In the genomic region with DNA sequence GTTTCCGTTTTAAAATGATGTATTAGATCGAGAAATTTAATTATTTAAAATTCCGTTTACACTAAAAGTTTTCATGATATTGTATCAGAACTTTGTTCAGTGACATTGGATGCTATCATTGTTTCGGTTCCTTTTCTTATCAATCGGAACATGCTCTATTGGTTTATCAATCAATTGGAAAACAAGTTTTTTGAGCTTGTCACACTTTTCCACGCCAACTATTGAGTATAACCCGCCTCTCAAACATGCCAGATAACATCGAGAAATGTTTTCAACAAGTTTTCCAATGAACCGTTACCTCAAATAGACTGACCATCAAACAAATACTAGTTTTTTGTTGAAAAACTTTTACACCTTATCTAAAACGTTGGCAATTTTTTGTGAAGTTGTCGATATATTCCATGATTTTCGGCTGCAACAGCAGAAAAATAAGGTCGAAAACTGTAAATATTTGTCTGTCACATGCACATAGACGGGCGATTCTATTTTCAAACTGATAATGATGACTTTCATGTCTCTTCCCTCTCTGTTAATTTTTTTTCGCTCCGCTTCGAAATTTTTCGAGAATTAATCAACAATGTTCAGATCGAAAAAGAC, we compare ENCODE assay signal across 5 worm cellular contexts.
TF ChIP-seq lines count a peak whose summit lies in the region.

A gene (plus strand): TSS at position 577 of the 597 bp plus-strand sequence.

TF ChIP-seq in whole organism, L1 larva, 84 proteins besides CTCF, POLR2A, EP300 and RAD21:
- peak; percentile 43 for TF ChIP-seq elt-2 (tag; optimal IDR thresholded peaks at IDR 0.05; lab: Kevin White, UChicago)
- TF ChIP-seq lin-14 (GFP tag; optimal IDR thresholded peaks at IDR 0.05; lab: Kevin White, UChicago): peak; percentile 12
- peak in 1 of 2 experiments; percentile 13 for TF ChIP-seq lin-35 (GFP tag; optimal IDR thresholded peaks at IDR 0.05; lab: Kevin White, UChicago)
- TF ChIP-seq alr-1 (tag; optimal IDR thresholded peaks at IDR 0.05; lab: Kevin White, UChicago; ENCODE audit: borderline replicate concordance): no peak
- peak; percentile 49 for TF ChIP-seq nhr-85 (tag; lab: Kevin White, UChicago)

TF ChIP-seq in whole organism, L2 larva, 48 proteins besides CTCF, POLR2A, EP300 and RAD21:
- TF ChIP-seq ztf-1 (GFP tag; conservative IDR thresholded peaks at IDR 0.05; lab: Robert Waterston, UW) (no peak), fos-1 (tag; optimal IDR thresholded peaks at IDR 0.05; lab: Kevin White, UChicago) (peak; percentile 27), mdl-1 (tag; optimal IDR thresholded peaks at IDR 0.05; lab: Kevin White, UChicago) (no peak), crh-2 (tag; optimal IDR thresholded peaks at IDR 0.05; lab: Kevin White, UChicago) (peak; percentile 13), nhr-12 (tag; optimal IDR thresholded peaks at IDR 0.05; lab: Kevin White, UChicago) (no peak), lin-11 (tag; optimal IDR thresholded peaks at IDR 0.05; lab: Kevin White, UChicago) (no peak), lin-39 (tag; optimal IDR thresholded peaks at IDR 0.05; lab: Kevin White, UChicago) (no peak), C34F6.9 (tag; optimal IDR thresholded peaks at IDR 0.05; lab: Kevin White, UChicago) (no peak), skn-1 (tag; optimal IDR thresholded peaks at IDR 0.05; lab: Kevin White, UChicago) (peak; percentile 17), sem-4 (tag; optimal IDR thresholded peaks at IDR 0.05; lab: Kevin White, UChicago) (no peak), Y55F3AM.14 (GFP tag; optimal IDR thresholded peaks at IDR 0.05; lab: Kevin White, UChicago) (no peak), peb-1 (tag; optimal IDR thresholded peaks at IDR 0.05; lab: Kevin White, UChicago) (no peak), sma-3 (GFP tag; optimal IDR thresholded peaks at IDR 0.05; lab: Kevin White, UChicago) (no peak), nhr-10 (tag; optimal IDR thresholded peaks at IDR 0.05; lab: Kevin White, UChicago) (no peak), snpc-4 (tag; optimal IDR thresholded peaks at IDR 0.05; lab: Kevin White, UChicago) (no peak), ztf-4 (tag; optimal IDR thresholded peaks at IDR 0.05; lab: Kevin White, UChicago) (no peak), lsy-2 (tag; optimal IDR thresholded peaks at IDR 0.05; lab: Kevin White, UChicago) (no peak), aly-2 (tag; optimal IDR thresholded peaks at IDR 0.05; lab: Kevin White, UChicago) (no peak)

TF ChIP-seq in whole organism, L3 larva, 47 proteins besides CTCF, POLR2A, EP300 and RAD21 (continues in another document):
- TF ChIP-seq unc-62 (GFP tag; optimal IDR thresholded peaks at IDR 0.05; lab: Kevin White, UChicago) (no peak), nhr-77 (tag; optimal IDR thresholded peaks at IDR 0.05; lab: Kevin White, UChicago) (no peak), lin-39 (tag; optimal IDR thresholded peaks at IDR 0.05; lab: Kevin White, UChicago) (no peak), pqm-1 (tag; optimal IDR thresholded peaks at IDR 0.05; lab: Kevin White, UChicago) (peak; percentile 43), aly-2 (tag; optimal IDR thresholded peaks at IDR 0.05; lab: Kevin White, UChicago) (no peak), mdl-1 (tag; optimal IDR thresholded peaks at IDR 0.05; lab: Kevin White, UChicago) (no peak), ZK546.5 (tag; optimal IDR thresholded peaks at IDR 0.05; lab: Kevin White, UChicago) (no peak), nhr-25 (tag; optimal IDR thresholded peaks at IDR 0.05; lab: Kevin White, UChicago) (no peak), eor-1 (tag; optimal IDR thresholded peaks at IDR 0.05; lab: Kevin White, UChicago) (no peak), nhr-11 (tag; optimal IDR thresholded peaks at IDR 0.05; lab: Kevin White, UChicago) (no peak), pha-4 (tag; optimal IDR thresholded peaks at IDR 0.05; lab: Kevin White, UChicago) (peak; percentile 47), lin-15B (tag; optimal IDR thresholded peaks at IDR 0.05; lab: Kevin White, UChicago) (no peak), nhr-43 (tag; optimal IDR thresholded peaks at IDR 0.05; lab: Kevin White, UChicago; ENCODE audit: poor library complexity, severe bottlenecking) (no peak), snpc-4 (tag; optimal IDR thresholded peaks at IDR 0.05; lab: Kevin White, UChicago) (no peak), ztf-4 (tag; optimal IDR thresholded peaks at IDR 0.05; lab: Kevin White, UChicago) (no peak), mml-1 (tag; optimal IDR thresholded peaks at IDR 0.05; lab: Kevin White, UChicago) (no peak), skn-1 (tag; optimal IDR thresholded peaks at IDR 0.05; lab: Kevin White, UChicago) (peak; percentile 19), fos-1 (tag; optimal IDR thresholded peaks at IDR 0.05; lab: Kevin White, UChicago) (no peak), ztf-11 (tag; optimal IDR thresholded peaks at IDR 0.05; lab: Kevin White, UChicago) (no peak), nhr-28 (tag; optimal IDR thresholded peaks at IDR 0.05; lab: Kevin White, UChicago) (no peak), sea-2 (GFP tag; optimal IDR thresholded peaks at IDR 0.05; lab: Kevin White, UChicago) (no peak), egl-27 (tag; optimal IDR thresholded peaks at IDR 0.05; lab: Kevin White, UChicago) (no peak), nhr-76 (tag; optimal IDR thresholded peaks at IDR 0.05; lab: Kevin White, UChicago) (no peak)

TF ChIP-seq in whole organism, L4 larva, 104 proteins besides CTCF, POLR2A, EP300 and RAD21:
- TF ChIP-seq aha-1 (tag; lab: Kevin White, UChicago): peak; percentile 61
- peak; percentile 47 for TF ChIP-seq nhr-28 (tag; optimal IDR thresholded peaks at IDR 0.05; lab: Kevin White, UChicago)
- no peak for TF ChIP-seq daf-16 (GFP tag; optimal IDR thresholded peaks at IDR 0.05; lab: Kevin White, UChicago)
- TF ChIP-seq daf-16 (tag; optimal IDR thresholded peaks at IDR 0.05; lab: Kevin White, UChicago): peak; percentile 96
- peak; percentile 77 for TF ChIP-seq pqm-1 (tag; optimal IDR thresholded peaks at IDR 0.05; lab: Kevin White, UChicago)
- TF ChIP-seq ceh-32 (tag; optimal IDR thresholded peaks at IDR 0.05; lab: Kevin White, UChicago; ENCODE audit: poor library complexity): no peak
- TF ChIP-seq hlh-11 (tag; optimal IDR thresholded peaks at IDR 0.05; lab: Kevin White, UChicago): peak; percentile 61
- TF ChIP-seq ZK546.5 (tag; optimal IDR thresholded peaks at IDR 0.05; lab: Kevin White, UChicago): no peak
- TF ChIP-seq unc-62 (GFP tag; optimal IDR thresholded peaks at IDR 0.05 in 1 of 2; lab: Kevin White, UChicago): peak in 1 of 2 experiments; percentile 29
- no peak for TF ChIP-seq unc-62 (tag; optimal IDR thresholded peaks at IDR 0.05; lab: Kevin White, UChicago)
- TF ChIP-seq R02D3.7 (tag; optimal IDR thresholded peaks at IDR 0.05; lab: Kevin White, UChicago): no peak
- TF ChIP-seq dve-1 (tag; optimal IDR thresholded peaks at IDR 0.05; lab: Kevin White, UChicago; ENCODE audit: insufficient read depth): peak; percentile 49
- TF ChIP-seq snpc-1.2 (GFP tag; IDR thresholded peaks at IDR 0.05; lab: Robert Waterston, UW): no peak
- peak; percentile 35 for TF ChIP-seq dmd-6 (GFP tag; IDR thresholded peaks at IDR 0.05; lab: Robert Waterston, UW)

TF ChIP-seq in whole organism, young adult, 124 proteins besides CTCF, POLR2A, EP300 and RAD21:
- TF ChIP-seq lsl-1 (GFP tag; optimal IDR thresholded peaks at IDR 0.05; lab: Kevin White, UChicago): no peak
- TF ChIP-seq ets-4 (GFP tag; optimal IDR thresholded peaks at IDR 0.05; lab: Kevin White, UChicago): peak; percentile 27
- peak; percentile 14 for TF ChIP-seq ZK185.1 (tag; optimal IDR thresholded peaks at IDR 0.05; lab: Kevin White, UChicago; ENCODE audit: poor library complexity, severe bottlenecking)
- TF ChIP-seq nhr-80 (tag; optimal IDR thresholded peaks at IDR 0.05; lab: Kevin White, UChicago): peak; percentile 57
